Fruit fly (Drosophila melanogaster) S2 (cell line): ENCODE measurements around the gene Mnat9.

Source experiments
- CG8478 ChIP-seq: fragments of >200 bp; optimal IDR thresholded peaks from 2 replicates; lab custom pipeline; 2018
- CTCF ChIP-seq, 2 experiments: fragments of >200 bp; optimal IDR thresholded peaks; 2 replicates each; lab custom pipeline; 2018

- TF ChIP-seq CG8478 (no peak), CTCF (optimal IDR thresholded peaks at IDR 0.05; lab: Kevin White, UChicago) (no peak)
Measured at dm6 chr3R:31621814-31622213, 5.9 kb upstream of the Mnat9 start, which contains the start of gene kek6.
